Worm (Caenorhabditis elegans) whole organism, mixed stage, embryonic: Measurements from ENCODE around the gene C35A5.4.

Source experiments
- bed-3 ChIP-seq: fragments of 200-800 bp; sonication (Bioruptor generic); optimal IDR thresholded peaks from 3 replicates; lab custom pipeline; 2018; ENCODE audit warnings: mild to moderate bottlenecking, missing genetic modification characterization, moderate library complexity, missing compliant biosample characterization
- ham-2 ChIP-seq: fragments of 200-800 bp; sonication (Bioruptor generic); optimal IDR thresholded peaks from 2 replicates; lab custom pipeline; 2018; ENCODE audit warnings: mild to moderate bottlenecking, missing genetic modification characterization, missing compliant biosample characterization
- lin-13 ChIP-seq: fragments of 150-350 bp; optimal IDR thresholded peaks from 2 replicates; lab custom pipeline; 2014; ENCODE audit warnings: missing biosample characterization, missing genetic modification characterization
- tbx-8 ChIP-seq: fragments of 200-800 bp; sonication (Bioruptor generic); optimal IDR thresholded peaks from 2 replicates; lab custom pipeline; 2018; ENCODE audit warnings: mild to moderate bottlenecking, missing genetic modification characterization, moderate library complexity, missing compliant biosample characterization

DNA sequence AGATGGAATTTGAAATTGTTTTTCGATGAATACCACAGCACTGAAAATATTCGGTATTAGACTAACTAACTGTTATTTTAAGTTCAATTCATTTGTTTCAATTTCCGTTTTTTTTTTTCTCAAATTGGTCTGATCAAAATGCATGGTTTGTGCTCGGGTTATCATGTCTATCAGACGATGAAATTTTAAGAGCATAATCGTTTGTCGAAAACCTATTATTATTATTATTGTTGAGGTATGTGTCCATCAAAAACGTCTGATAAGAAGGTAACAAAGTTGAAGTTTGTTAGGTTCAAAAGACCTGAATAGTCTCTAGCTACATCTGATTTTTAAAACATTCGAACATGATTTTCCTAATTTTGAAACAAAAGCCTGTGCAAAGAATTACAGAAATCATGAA lies 12.8 kb upstream of the C35A5.4 start:
- TF ChIP-seq ham-2 (GFP tag; lab: Kevin White, UChicago) (no peak), tbx-8 (GFP tag; lab: Kevin White, UChicago) (no peak), lin-13 (tag; lab: Kevin White, UChicago) (no peak), bed-3 (GFP tag; lab: Kevin White, UChicago) (no peak)
